Fruit fly (Drosophila melanogaster) whole organism, adult: Measurements from ENCODE around the gene CG31955.

Source experiments
- CG11617 ChIP-seq: fragments of 200-800 bp; sonication (Bioruptor generic); optimal IDR thresholded peaks from 2 replicates; lab custom pipeline; 2017; ENCODE audit warnings: mild to moderate bottlenecking, missing biosample characterization, missing genetic modification reagents, missing genetic modification characterization
- CG12768 ChIP-seq: fragments of 200-800 bp; sonication (Bioruptor generic); optimal IDR thresholded peaks from 2 replicates; lab custom pipeline; 2017; ENCODE audit warnings: missing biosample characterization, missing genetic modification characterization, mild to moderate bottlenecking, moderate library complexity, missing genetic modification reagents
- CG14711 ChIP-seq: fragments of 200-800 bp; sonication (Bioruptor generic); optimal IDR thresholded peaks from 2 replicates; lab custom pipeline; 2018; ENCODE audit warnings: missing biosample characterization, mild to moderate bottlenecking, missing genetic modification characterization, moderate library complexity
- CG33017 ChIP-seq: fragments of 200-800 bp; sonication (Bioruptor generic); optimal IDR thresholded peaks from 2 replicates; lab custom pipeline; 2018; ENCODE audit warnings: missing biosample characterization, mild to moderate bottlenecking, missing genetic modification characterization, moderate library complexity
- CG5204 ChIP-seq: fragments of 200-800 bp; sonication (Bioruptor generic); optimal IDR thresholded peaks from 2 replicates; lab custom pipeline; 2016; ENCODE audit warnings: missing biosample characterization, missing genetic modification characterization
- CG7045 ChIP-seq: fragments of 200-800 bp; sonication (Bioruptor generic); optimal IDR thresholded peaks from 2 replicates; lab custom pipeline; 2017; ENCODE audit warnings: missing biosample characterization, mild to moderate bottlenecking, missing genetic modification characterization
- CG7101 ChIP-seq: fragments of 200-800 bp; sonication (Bioruptor generic); optimal IDR thresholded peaks from 2 replicates; lab custom pipeline; 2018; ENCODE audit warnings: missing biosample characterization, mild to moderate bottlenecking, missing genetic modification characterization, moderate library complexity
- Crg-1 ChIP-seq: fragments of 200-800 bp; sonication (Bioruptor generic); optimal IDR thresholded peaks from 2 replicates; lab custom pipeline; 2016; ENCODE audit warnings: missing biosample characterization, missing genetic modification characterization
- Mnt ChIP-seq: fragments of 200-800 bp; sonication (Bioruptor generic); optimal IDR thresholded peaks from 2 replicates; lab custom pipeline; 2016; ENCODE audit warnings: missing biosample characterization, mild to moderate bottlenecking, missing genetic modification characterization
- kay ChIP-seq: fragments of 200-800 bp; sonication (Bioruptor generic); peaks from one replicate; lab custom pipeline; 2016; ENCODE audit warnings: missing biosample characterization, missing genetic modification characterization, borderline replicate concordance
- ovo ChIP-seq: fragments of 200-800 bp; sonication (Bioruptor generic); optimal IDR thresholded peaks from 2 replicates; lab custom pipeline; 2016; ENCODE audit warnings: missing biosample characterization, missing genetic modification characterization
- pad ChIP-seq: fragments of 200-800 bp; sonication (Bioruptor generic); optimal IDR thresholded peaks from 3 replicates; lab custom pipeline; 2017; ENCODE audit warnings: missing biosample characterization, missing genetic modification characterization, mild to moderate bottlenecking, moderate library complexity, missing genetic modification reagents
- tj ChIP-seq: fragments of 200-800 bp; sonication (Bioruptor generic); optimal IDR thresholded peaks from 3 replicates; lab custom pipeline; 2017; ENCODE audit warnings: missing biosample characterization, mild to moderate bottlenecking, missing genetic modification characterization, moderate library complexity
- toe ChIP-seq: fragments of 200-800 bp; sonication (Bioruptor generic); optimal IDR thresholded peaks from 2 replicates; lab custom pipeline; 2016; ENCODE audit warnings: missing biosample characterization, missing genetic modification characterization

dm6 chr2L:3685139-3685851 is 27.6 kb downstream of the CG31955 start:
- TF ChIP-seq ovo (GFP tag; lab: Kevin White, UChicago) (no peak), toe (no peak), CG7101 (tag; lab: Kevin White, UChicago) (no peak), CG12768 (GFP tag; lab: Kevin White, UChicago) (no peak), kay (no peak), CG7045 (GFP tag; lab: Kevin White, UChicago) (no peak), Crg-1 (GFP tag; lab: Kevin White, UChicago) (no peak), CG14711 (tag; lab: Kevin White, UChicago) (no peak), CG11617 (GFP tag; lab: Kevin White, UChicago) (no peak), tj (no peak), CG5204 (GFP tag; lab: Kevin White, UChicago) (no peak), CG33017 (tag; lab: Kevin White, UChicago) (no peak), Mnt (no peak), pad (GFP tag; lab: Kevin White, UChicago) (no peak)
